Fruit fly (Drosophila melanogaster) whole organism, embryonic: ENCODE measurements around the gene regucalcin.

Experiments
- Abd-B ChIP-seq: fragments of 200-800 bp; sonication (Bioruptor generic); optimal IDR thresholded peaks from 2 replicates; lab custom pipeline; 2018; ENCODE audit warnings: missing biosample characterization, mild to moderate bottlenecking, missing genetic modification characterization, moderate library complexity
- Asciz ChIP-seq: fragments of 200-800 bp; sonication (Bioruptor generic); optimal IDR thresholded peaks from 2 replicates; lab custom pipeline; 2017; ENCODE audit warnings: missing biosample characterization, mild to moderate bottlenecking, missing genetic modification characterization, missing genetic modification reagents
- CG10543 ChIP-seq: fragments of 200-800 bp; sonication (Bioruptor generic); optimal IDR thresholded peaks from 3 replicates; lab custom pipeline; 2017; ENCODE audit warnings: missing biosample characterization, mild to moderate bottlenecking, missing genetic modification characterization, moderate library complexity
- CG10654 ChIP-seq: fragments of 200-800 bp; sonication (Bioruptor generic); optimal IDR thresholded peaks from 2 replicates; lab custom pipeline; 2016; ENCODE audit warnings: missing biosample characterization, missing genetic modification characterization
- CG11456 ChIP-seq: fragments of 200-800 bp; sonication (Bioruptor generic); IDR thresholded peaks from 3 replicates; pipeline ENCODE4 v1.3.6; 2022; ENCODE audit warnings: missing biosample characterization, missing genetic modification characterization
- CG11695 ChIP-seq: fragments of 200-800 bp; sonication (Bioruptor generic); IDR thresholded peaks from 3 replicates; pipeline ENCODE4 v1.3.6; 2022; ENCODE audit warnings: missing biosample characterization, missing genetic modification characterization
- CG13287 ChIP-seq: fragments of 200-800 bp; sonication (Bioruptor generic); IDR thresholded peaks from 2 replicates; pipeline ENCODE4 v1.3.6; 2022; ENCODE audit warnings: missing biosample characterization, missing genetic modification characterization; ENCODE audit not compliant: partially characterized antibody
- CG14710 ChIP-seq: fragments of 200-800 bp; sonication (Bioruptor generic); optimal IDR thresholded peaks from 3 replicates; lab custom pipeline; 2019; ENCODE audit warnings: missing biosample characterization, mild to moderate bottlenecking, missing genetic modification characterization, moderate library complexity
- CG15514 ChIP-seq: fragments of 200-800 bp; sonication (Bioruptor generic); optimal IDR thresholded peaks from 3 replicates; lab custom pipeline; 2017; ENCODE audit warnings: missing biosample characterization, missing genetic modification characterization, mild to moderate bottlenecking, moderate library complexity, missing genetic modification reagents
- CG1647 ChIP-seq: fragments of 200-800 bp; sonication (Bioruptor generic); optimal IDR thresholded peaks from 3 replicates; lab custom pipeline; 2016; ENCODE audit warnings: missing biosample characterization, missing genetic modification characterization
- CG2712 ChIP-seq: fragments of 200-800 bp; optimal IDR thresholded peaks from 3 replicates; lab custom pipeline; 2019; ENCODE audit warnings: missing biosample characterization, mild to moderate bottlenecking, missing genetic modification characterization, moderate library complexity
- CG2889 ChIP-seq: fragments of 200-800 bp; sonication (Bioruptor generic); IDR thresholded peaks from 3 replicates; pipeline ENCODE4 v1.3.6; 2022; ENCODE audit warnings: missing biosample characterization, missing genetic modification characterization
- CG30020 ChIP-seq: fragments of 200-800 bp; optimal IDR thresholded peaks from 2 replicates; lab custom pipeline; 2019; ENCODE audit warnings: missing biosample characterization, mild to moderate bottlenecking, missing genetic modification characterization, moderate library complexity
- CG31224 ChIP-seq: fragments of 200-800 bp; sonication (Bioruptor generic); IDR thresholded peaks from 2 replicates; pipeline ENCODE4 v1.3.6; 2022; ENCODE audit warnings: missing biosample characterization, missing genetic modification characterization
- CG34376 ChIP-seq: fragments of 200-800 bp; sonication (Bioruptor generic); optimal IDR thresholded peaks from 2 replicates; lab custom pipeline; 2018; ENCODE audit warnings: missing biosample characterization, mild to moderate bottlenecking, missing genetic modification characterization
- CG42726 ChIP-seq: fragments of 200-800 bp; sonication (Bioruptor generic); IDR thresholded peaks from 2 replicates; pipeline ENCODE4 v1.3.6; 2022; ENCODE audit warnings: missing biosample characterization, missing genetic modification characterization; ENCODE audit not compliant: partially characterized antibody
- CG4617 ChIP-seq: fragments of 200-800 bp; sonication (Bioruptor generic); optimal IDR thresholded peaks from 3 replicates; lab custom pipeline; 2016; ENCODE audit warnings: missing biosample characterization, missing genetic modification characterization, borderline replicate concordance
- CG6791 ChIP-seq: fragments of 200-800 bp; sonication (Bioruptor generic); IDR thresholded peaks from 3 replicates; pipeline ENCODE4 v1.3.6; 2022; ENCODE audit warnings: missing biosample characterization, missing genetic modification characterization; ENCODE audit not compliant: partially characterized antibody
- CG7372 ChIP-seq: fragments of 200-800 bp; sonication (Bioruptor generic); IDR thresholded peaks from 2 replicates; pipeline ENCODE4 v1.3.6; 2022; ENCODE audit warnings: missing biosample characterization, missing genetic modification characterization
- CG8290 ChIP-seq, 3 experiments: fragments of 200-800 bp; sonication (Bioruptor generic); optimal IDR thresholded peaks; 2 replicates each; lab custom pipeline; 2016 to 2019; ENCODE audit warnings: missing biosample characterization in 3 of 3, missing genetic modification characterization in 3 of 3, mild to moderate bottlenecking in 2 of 3, moderate library complexity in 1 of 3
- CG8359 ChIP-seq: fragments of 200-800 bp; sonication (Bioruptor generic); optimal IDR thresholded peaks from 2 replicates; lab custom pipeline; 2017; ENCODE audit warnings: missing biosample characterization, mild to moderate bottlenecking, missing genetic modification characterization, borderline replicate concordance
- CG8765 ChIP-seq: fragments of 200-800 bp; sonication (Bioruptor generic); IDR thresholded peaks from 2 replicates; pipeline ENCODE4 v1.3.6; 2022; ENCODE audit warnings: missing biosample characterization, missing genetic modification characterization
- CTCF ChIP-seq: fragments of 200-800 bp; sonication (Bioruptor generic); optimal IDR thresholded peaks from 2 replicates; lab custom pipeline; 2017; ENCODE audit warnings: missing biosample characterization, mild to moderate bottlenecking, missing genetic modification characterization, moderate library complexity
- D ChIP-seq, 2 experiments: fragments of 200-800 bp in 1 of 2; fragments of >200 bp in 1 of 2; sonication (Bioruptor generic) in 1 of 2; optimal IDR thresholded peaks; 2 replicates in 1 of 2; 3 replicates in 1 of 2; lab custom pipeline; 2017; ENCODE audit warnings: mild to moderate bottlenecking in 1 of 2, missing biosample characterization in 1 of 2, missing genetic modification characterization in 1 of 2, missing genetic modification reagents in 1 of 2
- Dad ChIP-seq: fragments of 200-800 bp; sonication (Bioruptor generic); optimal IDR thresholded peaks from 3 replicates; lab custom pipeline; 2016; ENCODE audit warnings: missing biosample characterization, missing genetic modification characterization
- Dip3 ChIP-seq: fragments of 200-800 bp; sonication (Bioruptor generic); optimal IDR thresholded peaks from 3 replicates; lab custom pipeline; 2016; ENCODE audit warnings: missing biosample characterization, missing genetic modification characterization
- Doc2 ChIP-seq: fragments of 200-800 bp; sonication (Bioruptor generic); IDR thresholded peaks from 2 replicates; pipeline ENCODE4 v1.3.6; 2022; ENCODE audit warnings: missing biosample characterization, missing genetic modification characterization
- Ets97D ChIP-seq: fragments of 200-800 bp; sonication (Bioruptor generic); optimal IDR thresholded peaks from 3 replicates; lab custom pipeline; 2016; ENCODE audit warnings: missing biosample characterization, missing genetic modification characterization
- Gug ChIP-seq: fragments of 200-800 bp; sonication (Bioruptor generic); IDR thresholded peaks from 4 replicates; pipeline ENCODE4 v1.3.6; 2022; ENCODE audit warnings: missing biosample characterization, missing genetic modification characterization
- Lhr ChIP-seq: fragments of 200-800 bp; sonication (Bioruptor generic); optimal IDR thresholded peaks from 3 replicates; lab custom pipeline; 2017; ENCODE audit warnings: mild to moderate bottlenecking, missing biosample characterization, missing genetic modification reagents, missing genetic modification characterization
- Lim3 ChIP-seq: fragments of 200-800 bp; sonication (Bioruptor generic); IDR thresholded peaks from 2 replicates; pipeline ENCODE4 v1.3.6; 2022; ENCODE audit warnings: missing biosample characterization, missing genetic modification characterization
- MESR4 ChIP-seq: fragments of 200-800 bp; sonication (Bioruptor generic); optimal IDR thresholded peaks from 2 replicates; lab custom pipeline; 2018; ENCODE audit warnings: missing biosample characterization, mild to moderate bottlenecking, missing genetic modification characterization, moderate library complexity
- Med ChIP-seq: fragments of 200-800 bp; sonication (Bioruptor generic); peaks from one replicate; lab custom pipeline; 2016; ENCODE audit warnings: missing biosample characterization, missing genetic modification characterization, mild to moderate bottlenecking, inconsistent platforms, moderate library complexity
- Opbp ChIP-seq: fragments of 200-800 bp; sonication (Bioruptor generic); IDR thresholded peaks from 3 replicates; pipeline ENCODE4 v1.3.6; 2022; ENCODE audit warnings: missing biosample characterization, missing genetic modification characterization; ENCODE audit not compliant: partially characterized antibody
- Ravus ChIP-seq: fragments of 200-800 bp; sonication (Bioruptor generic); IDR thresholded peaks from 2 replicates; pipeline ENCODE4 v1.3.6; 2022; ENCODE audit warnings: missing biosample characterization, missing genetic modification characterization
- Sin3A ChIP-seq: fragments of >200 bp; optimal IDR thresholded peaks from 2 replicates; lab custom pipeline; 2018
- aop ChIP-seq: fragments of 200-800 bp; sonication (Bioruptor generic); IDR thresholded peaks from 2 replicates; pipeline ENCODE4 v1.3.6; 2022; ENCODE audit warnings: missing biosample characterization, missing genetic modification characterization
- crol ChIP-seq: fragments of 200-800 bp; sonication (Bioruptor generic); IDR thresholded peaks from 2 replicates; pipeline ENCODE4 v1.3.6; 2022; ENCODE audit warnings: missing biosample characterization, missing genetic modification characterization
- fd102C ChIP-seq: fragments of 200-800 bp; sonication (Bioruptor generic); optimal IDR thresholded peaks from 2 replicates; lab custom pipeline; 2018; ENCODE audit warnings: missing biosample characterization, mild to moderate bottlenecking, missing genetic modification characterization, moderate library complexity
- gem ChIP-seq: fragments of 200-800 bp; sonication (Bioruptor generic); optimal IDR thresholded peaks from 2 replicates; lab custom pipeline; 2019; ENCODE audit warnings: missing biosample characterization, mild to moderate bottlenecking, missing genetic modification characterization, moderate library complexity
- jigr1 ChIP-seq: fragments of 200-800 bp; sonication (Bioruptor generic); IDR thresholded peaks from 3 replicates; pipeline ENCODE4 v1.3.6; 2022; ENCODE audit warnings: missing biosample characterization, missing genetic modification characterization
- lov ChIP-seq, 2 experiments: fragments of 200-800 bp in 1 of 2; fragments of >200 bp in 1 of 2; sonication (Bioruptor generic) in 1 of 2; IDR thresholded peaks in 1 of 2; optimal IDR thresholded peaks in 1 of 2; 2 replicates in 1 of 2; 3 replicates in 1 of 2; pipeline versions ENCODE4 v1.3.6 to Lab custom; 2017 to 2022; ENCODE audit warnings: missing biosample characterization in 1 of 2, missing genetic modification characterization in 1 of 2
- scrt ChIP-seq: fragments of 200-800 bp; sonication (Bioruptor generic); optimal IDR thresholded peaks from 2 replicates; lab custom pipeline; 2018; ENCODE audit warnings: missing biosample characterization, mild to moderate bottlenecking, missing genetic modification characterization, moderate library complexity
- slbo ChIP-seq: fragments of 200-800 bp; sonication (Bioruptor generic); IDR thresholded peaks from 2 replicates; pipeline ENCODE4 v1.3.6; 2022; ENCODE audit warnings: missing biosample characterization, missing genetic modification characterization
- stwl ChIP-seq: fragments of 200-800 bp; sonication (Bioruptor generic); optimal IDR thresholded peaks from 3 replicates; lab custom pipeline; 2018; ENCODE audit warnings: missing biosample characterization, mild to moderate bottlenecking, missing genetic modification characterization, moderate library complexity
- tna ChIP-seq: fragments of 200-800 bp; sonication (Bioruptor generic); IDR thresholded peaks from 2 replicates; pipeline ENCODE4 v1.3.6; 2022; ENCODE audit warnings: missing biosample characterization, missing genetic modification characterization; ENCODE audit not compliant: partially characterized antibody
- yki ChIP-seq: fragments of >200 bp; optimal IDR thresholded peaks from 3 replicates; lab custom pipeline; 2018

regucalcin gene

dm6 chrX:12012149-12013097 is at the start of gene regucalcin, which contains the start of gene CG1492 (continued):
- TF ChIP-seq Opbp (GFP tag; lab: Robert Waterston, UW) (peak; percentile 53; the same call in 1 of the 3 replicates), Ravus (GFP tag; lab: Robert Waterston, UW) (no peak), CG2712 (peak; percentile 12), CG4617 (GFP tag; lab: Kevin White, UChicago) (peak; percentile 17), Doc2 (GFP tag; lab: Robert Waterston, UW) (no peak), MESR4 (GFP tag; lab: Kevin White, UChicago) (peak; percentile 29), slbo (GFP tag; lab: Robert Waterston, UW) (no peak), yki (no peak), CG10543 (no peak), CG14710 (peak; percentile 47), Ets97D (GFP tag; lab: Kevin White, UChicago) (peak; percentile 39), CG8765 (GFP tag; lab: Robert Waterston, UW) (no peak), D (optimal IDR thresholded peaks at IDR 0.05; lab: Kevin White, UChicago) (no peak), D (GFP tag; optimal IDR thresholded peaks at IDR 0.05; lab: Kevin White, UChicago) (no peak), aop (GFP tag; lab: Robert Waterston, UW) (no peak), CG34376 (GFP tag; lab: Kevin White, UChicago) (peak; percentile 7), CG30020 (tag; lab: Kevin White, UChicago) (peak; percentile 13), stwl (peak; percentile 56), CG11695 (no peak), Asciz (GFP tag; lab: Kevin White, UChicago) (no peak), scrt (GFP tag; lab: Kevin White, UChicago) (no peak), lov (optimal IDR thresholded peaks at IDR 0.05; lab: Kevin White, UChicago) (no peak), lov (GFP tag; IDR thresholded peaks at IDR 0.05; lab: Robert Waterston, UW) (no peak), CTCF (peak; percentile 4), jigr1 (GFP tag; lab: Robert Waterston, UW) (no peak), CG11456 (GFP tag; lab: Robert Waterston, UW) (no peak), gem (tag; lab: Kevin White, UChicago) (no peak), Lim3 (GFP tag; lab: Robert Waterston, UW) (no peak), CG42726 (GFP tag; lab: Robert Waterston, UW) (no peak), crol (no peak), Gug (GFP tag; lab: Robert Waterston, UW) (no peak), Lhr (GFP tag; lab: Kevin White, UChicago) (peak; percentile 10), CG8290 (GFP tag; optimal IDR thresholded peaks at IDR 0.05; lab: Kevin White, UChicago) (peak; percentile 32), CG8290 (tag; optimal IDR thresholded peaks at IDR 0.05; lab: Kevin White, UChicago) (peak in 1 of 2 experiments; percentile 14), tna (GFP tag; lab: Robert Waterston, UW) (0 out of 2 replicates have a peak, but pooled peaks have one; percentile 25), CG13287 (GFP tag; lab: Robert Waterston, UW) (peak; percentile 59), CG31224 (GFP tag; lab: Robert Waterston, UW) (no peak), CG1647 (GFP tag; lab: Kevin White, UChicago) (no peak), Abd-B (GFP tag; lab: Kevin White, UChicago) (peak; percentile 12), CG10654 (GFP tag; lab: Kevin White, UChicago) (no peak), fd102C (no peak), Sin3A (lab: Kevin White, UChicago) (peak; percentile 44), CG7372 (GFP tag; lab: Robert Waterston, UW) (no peak), CG6791 (GFP tag; lab: Robert Waterston, UW) (0 out of 3 replicates have a peak, but pooled peaks have one; percentile 22), Dip3 (GFP tag; lab: Kevin White, UChicago) (no peak), CG8359 (peak; percentile 100), CG15514 (GFP tag; lab: Kevin White, UChicago) (peak; percentile 59), Med (peak; percentile 61), Dad (GFP tag; lab: Kevin White, UChicago) (peak; percentile 9), CG2889 (no peak)
